Worm (Caenorhabditis elegans) whole organism, mixed stage, embryonic: ENCODE results near the gene srr-1.

Source experiments
- M03D4.4 ChIP-seq: sonication (generic microtip); optimal IDR thresholded peaks from 2 replicates; lab custom pipeline; 2017; ENCODE audit warnings: mild to moderate bottlenecking, missing genetic modification characterization, missing compliant biosample characterization
- bed-3 ChIP-seq: fragments of 200-800 bp; sonication (Bioruptor generic); optimal IDR thresholded peaks from 3 replicates; lab custom pipeline; 2018; ENCODE audit warnings: mild to moderate bottlenecking, missing genetic modification characterization, moderate library complexity, missing compliant biosample characterization
- ceh-39 ChIP-seq: fragments of 150-350 bp; optimal IDR thresholded peaks from 2 replicates; lab custom pipeline; 2014; ENCODE audit warnings: missing biosample characterization, missing genetic modification characterization
- ceh-83 ChIP-seq: fragments of 200-800 bp; sonication (Bioruptor generic); optimal IDR thresholded peaks from 2 replicates; lab custom pipeline; 2018; ENCODE audit warnings: mild to moderate bottlenecking, missing genetic modification characterization, missing compliant biosample characterization
- ces-1 ChIP-seq: fragments of 150-350 bp; optimal IDR thresholded peaks from 2 replicates; lab custom pipeline; 2014; ENCODE audit warnings: missing biosample characterization, missing genetic modification reagents, missing genetic modification characterization
- cnd-1 ChIP-seq: fragments of 200-800 bp; sonication (Bioruptor generic); optimal IDR thresholded peaks from 2 replicates; lab custom pipeline; 2018; ENCODE audit warnings: mild to moderate bottlenecking, missing genetic modification characterization, missing compliant biosample characterization
- elt-1 ChIP-seq: sonication (generic microtip); optimal IDR thresholded peaks from 2 replicates; lab custom pipeline; 2017; ENCODE audit warnings: missing genetic modification characterization, mild to moderate bottlenecking, missing compliant biosample characterization, antibody characterized with exemption, moderate library complexity, borderline replicate concordance; ENCODE audit not compliant: insufficient read depth
- elt-3 ChIP-seq: fragments of 150-350 bp; optimal IDR thresholded peaks from 2 replicates; lab custom pipeline; 2014; ENCODE audit warnings: missing biosample characterization, missing genetic modification characterization
- ham-2 ChIP-seq: fragments of 200-800 bp; sonication (Bioruptor generic); optimal IDR thresholded peaks from 2 replicates; lab custom pipeline; 2018; ENCODE audit warnings: mild to moderate bottlenecking, missing genetic modification characterization, missing compliant biosample characterization
- lin-32 ChIP-seq: fragments of 200-800 bp; sonication (Bioruptor generic); optimal IDR thresholded peaks from 2 replicates; lab custom pipeline; 2018; ENCODE audit warnings: mild to moderate bottlenecking, missing genetic modification characterization, missing compliant biosample characterization
- mep-1 ChIP-seq: fragments of 150-350 bp; optimal IDR thresholded peaks from 2 replicates; lab custom pipeline; 2017; ENCODE audit warnings: missing biosample characterization, missing genetic modification reagents, missing genetic modification characterization, inconsistent platforms
- mls-2 ChIP-seq: sonication (generic microtip); optimal IDR thresholded peaks from 2 replicates; lab custom pipeline; 2016; ENCODE audit warnings: mild to moderate bottlenecking, missing genetic modification characterization, moderate library complexity, missing compliant biosample characterization
- nhr-12 ChIP-seq: fragments of 150-350 bp; optimal IDR thresholded peaks from 2 replicates; lab custom pipeline; 2014; ENCODE audit warnings: missing biosample characterization, missing genetic modification characterization
- nhr-2 ChIP-seq: fragments of 150-350 bp; optimal IDR thresholded peaks from 2 replicates; lab custom pipeline; 2014; ENCODE audit warnings: missing biosample characterization, missing genetic modification characterization
- nhr-237 ChIP-seq: fragments of 150-350 bp; optimal IDR thresholded peaks from 2 replicates; lab custom pipeline; 2014; ENCODE audit warnings: missing biosample characterization, missing genetic modification characterization
- nhr-76 ChIP-seq: sonication (generic microtip); optimal IDR thresholded peaks from 2 replicates; lab custom pipeline; 2017; ENCODE audit warnings: missing biosample characterization, missing genetic modification characterization
- pha-4 ChIP-seq: fragments of 150-350 bp; optimal IDR thresholded peaks from 2 replicates; lab custom pipeline; 2018; ENCODE audit warnings: missing biosample characterization, missing genetic modification reagents, missing genetic modification characterization
- sem-2 ChIP-seq: fragments of 200-800 bp; sonication (Bioruptor generic); optimal IDR thresholded peaks from 2 replicates; lab custom pipeline; 2018; ENCODE audit warnings: mild to moderate bottlenecking, missing genetic modification characterization, missing compliant biosample characterization
- snpc-4 ChIP-seq: fragments of 150-350 bp; optimal IDR thresholded peaks from 2 replicates; lab custom pipeline; 2014; ENCODE audit warnings: missing biosample characterization, missing genetic modification characterization
- sptf-1 ChIP-seq: sonication (generic microtip); optimal IDR thresholded peaks from 2 replicates; lab custom pipeline; 2017; ENCODE audit warnings: mild to moderate bottlenecking, missing genetic modification characterization, moderate library complexity, missing compliant biosample characterization
- tbx-8 ChIP-seq: fragments of 200-800 bp; sonication (Bioruptor generic); optimal IDR thresholded peaks from 2 replicates; lab custom pipeline; 2018; ENCODE audit warnings: mild to moderate bottlenecking, missing genetic modification characterization, moderate library complexity, missing compliant biosample characterization
- unc-120 ChIP-seq: sonication (generic microtip); optimal IDR thresholded peaks from 2 replicates; lab custom pipeline; 2017; ENCODE audit warnings: missing genetic modification characterization, missing compliant biosample characterization; ENCODE audit not compliant: poor library complexity, severe bottlenecking
- unc-39 ChIP-seq: fragments of 150-350 bp; optimal IDR thresholded peaks from 2 replicates; lab custom pipeline; 2014; ENCODE audit warnings: missing biosample characterization, missing genetic modification characterization
- unc-62 ChIP-seq: fragments of 150-350 bp; optimal IDR thresholded peaks from 2 replicates; lab custom pipeline; 2014; ENCODE audit warnings: missing biosample characterization, missing genetic modification reagents, missing genetic modification characterization
- zip-8 ChIP-seq: fragments of 150-350 bp; optimal IDR thresholded peaks from 2 replicates; lab custom pipeline; 2014; ENCODE audit warnings: missing biosample characterization, missing genetic modification characterization
- ztf-11 ChIP-seq: fragments of 150-350 bp; optimal IDR thresholded peaks from 2 replicates; lab custom pipeline; 2014; ENCODE audit warnings: missing biosample characterization, missing genetic modification characterization

Gene srr-1

ce11 chrV:13047574-13048030 lies 5.9 kb downstream of the srr-1 start, which contains the start of gene W07G4.5:
Gene W07G4.5, plus strand, starts transcription at chrV:13047980.
- TF ChIP-seq mls-2: no peak
- no peak for TF ChIP-seq unc-39 (tag; lab: Kevin White, UChicago)
- TF ChIP-seq zip-8 (tag; lab: Kevin White, UChicago): no peak
- TF ChIP-seq, all 35 proteins: peak for 0

ce11 chrV:13046125-13047123 lies 7.1 kb downstream of the srr-1 start:
- no peak for TF ChIP-seq bed-3 (GFP tag; lab: Kevin White, UChicago)
- no peak for TF ChIP-seq nhr-237 (tag; lab: Kevin White, UChicago)
- TF ChIP-seq unc-120 (tag; lab: Kevin White, UChicago): no peak
- no peak for TF ChIP-seq ham-2 (GFP tag; lab: Kevin White, UChicago)
- TF ChIP-seq ces-1: no peak
- TF ChIP-seq ztf-11 (tag; lab: Kevin White, UChicago): no peak
- no peak for TF ChIP-seq tbx-8
- no peak for TF ChIP-seq lin-32 (GFP tag; lab: Kevin White, UChicago)
- TF ChIP-seq M03D4.4: no peak
- TF ChIP-seq sem-2 (GFP tag; lab: Kevin White, UChicago): no peak
- no peak for TF ChIP-seq unc-62 (GFP tag; lab: Kevin White, UChicago)
- TF ChIP-seq unc-39 (tag; lab: Kevin White, UChicago): no peak

ce11 chrV:13045017-13045416 lies 8.5 kb downstream of the srr-1 start:
- TF ChIP-seq nhr-237 (tag; lab: Kevin White, UChicago) (no peak), lin-32 (GFP tag; lab: Kevin White, UChicago) (no peak), mep-1 (tag; lab: Kevin White, UChicago) (no peak), nhr-2 (tag; lab: Kevin White, UChicago) (no peak), ceh-39 (tag; lab: Kevin White, UChicago) (no peak), ces-1 (no peak), sptf-1 (tag; lab: Kevin White, UChicago) (no peak), elt-3 (tag; lab: Kevin White, UChicago) (no peak), unc-62 (GFP tag; lab: Kevin White, UChicago) (no peak), zip-8 (tag; lab: Kevin White, UChicago) (no peak), cnd-1 (tag; lab: Kevin White, UChicago) (no peak), ceh-83 (GFP tag; lab: Kevin White, UChicago) (no peak), elt-1 (tag; lab: Kevin White, UChicago) (no peak), ham-2 (GFP tag; lab: Kevin White, UChicago) (no peak), nhr-76 (tag; lab: Kevin White, UChicago) (no peak), M03D4.4 (no peak), pha-4 (no peak), unc-39 (tag; lab: Kevin White, UChicago) (no peak), nhr-12 (tag; lab: Kevin White, UChicago) (no peak)
- TF ChIP-seq, all 35 proteins: peak for 0

DNA sequence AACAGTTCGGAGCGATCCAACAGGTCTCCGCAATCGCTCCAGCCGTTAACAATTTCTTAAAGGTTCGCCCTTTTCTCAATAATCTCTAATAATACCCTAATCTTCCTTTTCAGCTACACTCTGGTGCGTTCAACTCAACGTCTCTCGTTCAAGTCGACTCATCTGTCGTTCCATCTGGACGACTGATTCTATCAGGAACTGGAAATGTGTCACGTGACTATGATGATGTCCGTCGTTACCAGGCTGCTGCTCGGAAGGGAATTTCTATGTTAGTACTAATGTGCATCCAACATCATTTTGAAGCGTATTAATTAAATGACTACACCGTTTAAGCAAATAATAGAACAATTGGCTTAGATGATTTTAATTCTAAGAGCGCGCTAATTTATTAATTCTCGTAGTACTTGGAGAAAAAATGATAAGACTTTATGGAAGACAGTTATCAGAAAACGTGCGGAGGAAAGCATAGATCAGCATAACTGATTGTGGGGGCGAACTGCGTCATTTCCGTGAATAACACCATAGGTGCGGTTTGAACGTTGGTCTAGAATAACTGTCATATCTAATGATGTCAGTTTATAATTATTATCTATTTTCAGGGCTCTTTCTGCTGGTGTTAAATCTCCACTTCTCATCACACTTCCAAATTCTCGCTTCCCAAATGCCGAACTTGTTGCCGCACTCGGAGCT lies 9.6 kb downstream of the srr-1 start:
- TF ChIP-seq nhr-76 (tag; lab: Kevin White, UChicago) (no peak), M03D4.4 (no peak), mls-2 (no peak), unc-39 (tag; lab: Kevin White, UChicago) (no peak)

ce11 chrV:13043195-13043762 lies 10.3 kb downstream of the srr-1 start, which contains the start of gene lap-2:
Gene lap-2, plus strand, starts transcription at chrV:13043712.
- TF ChIP-seq snpc-4 (tag; lab: Kevin White, UChicago): no peak
- peak; percentile 71 for TF ChIP-seq unc-62 (GFP tag; lab: Kevin White, UChicago)
